Fruit fly (Drosophila melanogaster): ENCODE results near the gene Rcd-1.
A peak's percentile ranks its signal among the peaks of the same experiment; 100 is the strongest.

Gene Rcd-1

DNA sequence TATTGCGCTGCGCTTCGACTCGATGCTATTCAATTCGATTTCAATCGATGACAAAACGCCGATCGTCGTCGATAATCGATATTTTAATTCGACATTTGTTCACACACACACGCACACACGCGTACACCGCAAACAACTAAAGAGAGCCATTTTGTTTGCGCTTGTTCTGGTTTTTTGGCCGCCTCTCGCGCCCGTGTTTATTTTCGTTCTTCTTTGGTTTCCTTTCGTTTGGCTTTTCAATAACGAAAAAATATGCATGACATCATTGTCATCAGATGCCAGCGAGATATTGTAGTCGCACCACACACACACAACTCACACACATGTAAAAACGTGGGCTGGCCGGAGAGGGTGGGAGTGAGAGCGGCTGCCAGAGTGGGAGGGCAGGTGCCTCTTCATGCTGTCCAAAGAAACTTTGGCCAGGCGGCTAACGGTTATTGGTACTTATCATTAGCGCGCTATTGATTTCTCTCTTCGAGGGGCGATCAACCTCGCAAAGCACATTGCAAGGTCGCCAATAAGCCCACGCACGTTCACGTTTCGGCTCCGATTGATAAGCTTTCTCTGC lies 30.4 kb upstream of the Rcd-1 start (continued):
- TF ChIP-seq dmrt99B (tag; optimal IDR thresholded peaks at IDR 0.05): no peak
- TF ChIP-seq CG3847 (GFP tag; IDR thresholded peaks at IDR 0.05): no peak
- peak; percentile 83 for TF ChIP-seq ftz-f1 (GFP tag; optimal IDR thresholded peaks at IDR 0.05)
- TF ChIP-seq ken (GFP tag; IDR thresholded peaks at IDR 0.05): no peak
- TF ChIP-seq bab2 (GFP tag; optimal IDR thresholded peaks at IDR 0.05): no peak
- no peak for TF ChIP-seq gem (tag; optimal IDR thresholded peaks at IDR 0.05)
- peak; percentile 65 for TF ChIP-seq mirr (GFP tag; optimal IDR thresholded peaks at IDR 0.05)
- peak; percentile 58 for TF ChIP-seq Dref (GFP tag; IDR thresholded peaks at IDR 0.05)
- TF ChIP-seq Lim3 (GFP tag; IDR thresholded peaks at IDR 0.05): no peak
- TF ChIP-seq Ets97D (GFP tag; optimal IDR thresholded peaks at IDR 0.05): no peak
- no peak for TF ChIP-seq unpg (GFP tag; optimal IDR thresholded peaks at IDR 0.05)
- peak; percentile 16 for TF ChIP-seq pfk (GFP tag; optimal IDR thresholded peaks at IDR 0.05)
- TF ChIP-seq Med (GFP tag): peak; percentile 54
- TF ChIP-seq CG4424 (GFP tag; optimal IDR thresholded peaks at IDR 0.05): no peak

DNA sequence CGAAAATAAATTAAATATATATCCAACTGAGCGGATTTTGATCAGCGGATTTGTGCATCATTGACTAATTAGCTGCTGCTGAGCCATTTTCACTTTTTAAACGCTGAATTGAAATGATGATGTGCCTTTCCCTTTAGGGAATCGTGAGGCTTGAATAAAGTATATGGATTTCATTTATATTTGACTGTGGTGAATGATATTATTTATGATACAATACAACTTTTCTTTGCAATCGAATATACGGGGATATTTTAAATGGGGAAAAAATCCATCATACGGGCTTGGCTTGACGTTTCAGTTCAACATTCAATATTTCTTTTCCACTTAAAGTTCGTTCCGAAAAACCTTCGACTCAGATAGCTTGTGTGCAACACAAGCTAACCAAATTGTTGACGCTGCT lies 27.3 kb upstream of the Rcd-1 start, which contains the start of the genes Shawn and Tyler:
Gene Shawn, plus strand, starts transcription at position 301 of the 400 bp plus-strand sequence.
Gene Tyler, plus strand, starts transcription at position 301 of the 400 bp plus-strand sequence.
- TF ChIP-seq CG17829 (tag; optimal IDR thresholded peaks at IDR 0.05) (no peak), CG17568 (GFP tag; optimal IDR thresholded peaks at IDR 0.05) (no peak), dpn (GFP tag; optimal IDR thresholded peaks at IDR 0.05) (no peak), ssp (GFP tag; IDR thresholded peaks at IDR 0.05) (no peak), sens (GFP tag) (peak; percentile 56), CG1647 (GFP tag; optimal IDR thresholded peaks at IDR 0.05) (no peak), prd (optimal IDR thresholded peaks at IDR 0.05) (no peak), prd (GFP tag; IDR thresholded peaks at IDR 0.05) (no peak), tna (GFP tag; IDR thresholded peaks at IDR 0.05; ENCODE audit: partially characterized antibody) (no peak), ara (GFP tag; IDR thresholded peaks at IDR 0.05) (0 out of 2 replicates have a peak, but pooled peaks have one; percentile 17), CG12769 (tag; optimal IDR thresholded peaks at IDR 0.05) (no peak)

DNA sequence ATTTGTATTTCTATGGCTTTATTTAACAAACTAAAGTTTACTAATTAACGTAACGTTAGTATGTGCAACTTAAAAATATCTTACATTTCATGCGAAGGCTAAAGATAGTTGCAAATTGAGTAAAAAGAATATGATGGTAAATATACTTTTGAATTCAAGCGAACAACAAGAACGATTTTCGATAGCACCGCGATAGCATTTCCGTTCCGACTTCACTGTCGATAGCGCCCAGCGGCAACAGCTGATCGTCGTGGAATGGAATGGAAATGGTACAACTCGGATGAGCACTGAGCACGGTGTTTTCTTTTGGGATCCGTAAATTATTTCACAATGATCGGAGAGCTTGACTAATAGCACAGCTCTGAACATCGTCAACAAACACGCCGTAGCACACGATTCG lies 25.1 kb upstream of the Rcd-1 start:
- TF ChIP-seq Blimp-1 (GFP tag; optimal IDR thresholded peaks at IDR 0.05) (no peak), Hsf (GFP tag; optimal IDR thresholded peaks at IDR 0.05) (no peak), HmgZ (tag; optimal IDR thresholded peaks at IDR 0.05) (peak; percentile 72), ranshi (GFP tag; IDR thresholded peaks at IDR 0.05) (no peak; the same call in 1 of the 2 replicates), NFAT (GFP tag; IDR thresholded peaks at IDR 0.05) (no peak), CG6854 (GFP tag; optimal IDR thresholded peaks at IDR 0.05) (peak; percentile 52), nom (GFP tag; optimal IDR thresholded peaks at IDR 0.05) (peak; percentile 69), caup (GFP tag; optimal IDR thresholded peaks at IDR 0.05; ENCODE audit: severe bottlenecking) (peak; percentile 82), slbo (GFP tag; IDR thresholded peaks at IDR 0.05) (no peak), Mrtf (GFP tag; IDR thresholded peaks at IDR 0.05) (no peak), abd-A (tag; optimal IDR thresholded peaks at IDR 0.05) (no peak), CG15696 (tag; optimal IDR thresholded peaks at IDR 0.05) (no peak), kay (GFP tag; optimal IDR thresholded peaks at IDR 0.05) (no peak), CG4360 (GFP tag; IDR thresholded peaks at IDR 0.05) (no peak), lov (optimal IDR thresholded peaks at IDR 0.05) (no peak), lov (GFP tag; IDR thresholded peaks at IDR 0.05) (no peak; the same call in 2 of the 3 replicates), Sry-β (GFP tag; optimal IDR thresholded peaks at IDR 0.05) (no peak), CG30403 (GFP tag; optimal IDR thresholded peaks at IDR 0.05) (no peak), PHDP (tag; optimal IDR thresholded peaks at IDR 0.05) (peak; percentile 64), sens (GFP tag) (peak; percentile 92), Elba2 (GFP tag; optimal IDR thresholded peaks at IDR 0.05) (no peak), dati (GFP tag; IDR thresholded peaks at IDR 0.05) (no peak), rib (GFP tag; IDR thresholded peaks at IDR 0.05) (no peak), Gug (GFP tag; IDR thresholded peaks at IDR 0.05) (no peak), gce (GFP tag; IDR thresholded peaks at IDR 0.05) (peak; percentile 60; the same call in 1 of the 3 replicates), bcd (GFP tag; optimal IDR thresholded peaks at IDR 0.05) (peak; percentile 39)

Measured in whole organism, embryonic.